Worm (Caenorhabditis elegans): ENCODE data around the gene dhhc-13.

Gene dhhc-13

DNA sequence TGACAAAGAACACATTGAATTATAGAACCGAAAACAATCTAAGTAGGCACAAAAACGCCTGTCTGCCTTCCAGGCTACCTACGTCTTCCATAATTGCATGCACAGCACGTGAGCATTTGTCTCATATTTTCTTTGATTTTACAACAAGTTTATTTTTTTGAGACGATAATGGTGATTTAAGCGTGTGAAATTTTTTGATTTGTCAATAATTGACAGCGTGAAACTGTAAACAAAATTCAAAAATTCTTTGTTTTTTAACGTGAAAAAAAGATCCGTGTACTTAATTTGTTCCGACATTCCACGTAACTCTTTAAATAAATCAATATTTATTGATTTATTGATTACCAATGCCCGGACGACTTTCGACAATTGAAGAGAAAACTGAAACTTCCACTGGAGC is at the start of gene dhhc-13:
Gene dhhc-13 (plus strand): TSS at position 301 of the 400 bp plus-strand sequence.
- TF ChIP-seq flt-1 (GFP tag; IDR thresholded peaks at IDR 0.05), result no peak
- no peak for TF ChIP-seq cog-1 (tag; optimal IDR thresholded peaks at IDR 0.05)
- no peak for TF ChIP-seq med-1 (GFP tag; optimal IDR thresholded peaks at IDR 0.05; ENCODE audit: insufficient read depth)
- no peak for TF ChIP-seq ztf-23 (GFP tag; IDR thresholded peaks at IDR 0.05)
- TF ChIP-seq tab-1 (GFP tag; IDR thresholded peaks at IDR 0.05), result no peak
- TF ChIP-seq ztf-29 (GFP tag; IDR thresholded peaks at IDR 0.05), result no peak
- no peak for TF ChIP-seq T22C8.4 (GFP tag; IDR thresholded peaks at IDR 0.05)
- TF ChIP-seq ref-1 (GFP tag; conservative IDR thresholded peaks at IDR 0.05), result no peak
- no peak for TF ChIP-seq klf-2 (GFP tag; conservative IDR thresholded peaks at IDR 0.05)

DNA sequence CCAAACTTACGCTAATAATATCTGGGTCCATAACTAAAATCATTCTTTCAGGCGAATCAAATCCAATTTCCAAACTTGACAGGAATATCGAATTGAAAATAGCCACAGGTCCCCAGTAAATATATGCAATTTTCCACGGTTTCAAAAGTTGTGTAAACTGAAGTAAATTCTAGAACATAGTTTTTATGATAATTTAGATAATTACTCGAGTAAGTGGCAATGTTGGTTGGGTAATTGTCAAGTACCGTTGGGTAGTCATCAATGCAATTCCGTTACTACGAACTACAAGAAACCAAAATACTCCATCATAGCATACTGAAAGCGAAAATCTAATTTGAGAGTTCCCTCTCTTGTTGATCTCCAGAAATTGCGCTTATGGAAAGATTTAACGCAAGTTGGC is 47.8 kb upstream of the dhhc-13 start:
- TF ChIP-seq ztf-29 (GFP tag; IDR thresholded peaks at IDR 0.05) (no peak), ztf-23 (GFP tag; IDR thresholded peaks at IDR 0.05) (no peak), flt-1 (GFP tag; IDR thresholded peaks at IDR 0.05) (no peak), cog-1 (tag; optimal IDR thresholded peaks at IDR 0.05) (no peak), ref-1 (GFP tag; conservative IDR thresholded peaks at IDR 0.05) (no peak), T22C8.4 (GFP tag; IDR thresholded peaks at IDR 0.05) (no peak), klf-2 (GFP tag; conservative IDR thresholded peaks at IDR 0.05) (no peak), tab-1 (GFP tag; IDR thresholded peaks at IDR 0.05) (no peak), med-1 (GFP tag; optimal IDR thresholded peaks at IDR 0.05; ENCODE audit: insufficient read depth) (no peak)

DNA sequence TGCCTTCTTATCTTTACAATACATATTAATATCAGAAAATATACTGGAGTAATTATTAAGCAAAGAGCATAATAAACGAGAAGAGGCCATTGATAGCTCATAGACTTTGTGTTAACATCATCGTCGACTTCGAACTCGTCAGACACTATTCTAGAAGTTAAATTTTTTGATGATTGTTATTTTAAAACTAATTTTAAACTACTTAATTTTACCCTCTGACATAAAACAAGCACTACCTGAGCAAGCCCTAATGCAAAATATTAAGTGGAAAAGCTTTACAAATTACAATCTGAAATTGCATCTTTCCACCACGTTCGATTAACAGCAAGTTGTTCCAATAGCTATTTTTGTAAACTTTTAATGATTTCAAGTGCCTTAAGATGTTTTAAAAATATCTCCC is 47.1 kb upstream of the dhhc-13 start, which contains the start of gene srv-17:
Gene srv-17 (minus strand): TSS at position 101 of the 400 bp plus-strand sequence.
- TF ChIP-seq ztf-29 (GFP tag; IDR thresholded peaks at IDR 0.05) (no peak), med-1 (GFP tag; optimal IDR thresholded peaks at IDR 0.05; ENCODE audit: insufficient read depth) (no peak), T22C8.4 (GFP tag; IDR thresholded peaks at IDR 0.05) (no peak), cog-1 (tag; optimal IDR thresholded peaks at IDR 0.05) (no peak), ztf-23 (GFP tag; IDR thresholded peaks at IDR 0.05) (no peak), tab-1 (GFP tag; IDR thresholded peaks at IDR 0.05) (no peak)

DNA sequence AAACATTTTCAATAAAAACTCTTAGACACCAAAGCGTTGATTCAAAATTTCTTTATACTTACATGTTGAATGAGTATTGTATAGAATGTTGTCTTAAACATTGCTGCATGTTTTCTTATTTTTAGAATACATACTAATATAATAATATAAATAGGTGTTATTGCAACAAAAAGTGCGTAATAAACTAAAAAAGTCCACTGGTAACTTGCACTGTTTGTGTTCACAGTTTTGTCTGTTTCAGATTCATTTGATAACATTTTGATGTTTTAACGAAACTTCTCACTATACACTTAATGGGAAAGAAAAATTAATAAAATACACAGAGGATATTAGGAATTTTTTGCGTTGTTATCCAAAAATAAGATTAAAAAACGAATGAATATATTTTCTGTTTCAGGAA is 43.3 kb upstream of the dhhc-13 start, which contains the start of gene srv-19:
Gene srv-19 (minus strand): TSS at position 101 of the 400 bp plus-strand sequence.
- TF ChIP-seq T22C8.4 (GFP tag; IDR thresholded peaks at IDR 0.05) (no peak), ztf-29 (GFP tag; IDR thresholded peaks at IDR 0.05) (no peak), flt-1 (GFP tag; IDR thresholded peaks at IDR 0.05) (no peak), ref-1 (GFP tag; conservative IDR thresholded peaks at IDR 0.05) (no peak), ztf-23 (GFP tag; IDR thresholded peaks at IDR 0.05) (no peak), cog-1 (tag; optimal IDR thresholded peaks at IDR 0.05) (no peak)

DNA sequence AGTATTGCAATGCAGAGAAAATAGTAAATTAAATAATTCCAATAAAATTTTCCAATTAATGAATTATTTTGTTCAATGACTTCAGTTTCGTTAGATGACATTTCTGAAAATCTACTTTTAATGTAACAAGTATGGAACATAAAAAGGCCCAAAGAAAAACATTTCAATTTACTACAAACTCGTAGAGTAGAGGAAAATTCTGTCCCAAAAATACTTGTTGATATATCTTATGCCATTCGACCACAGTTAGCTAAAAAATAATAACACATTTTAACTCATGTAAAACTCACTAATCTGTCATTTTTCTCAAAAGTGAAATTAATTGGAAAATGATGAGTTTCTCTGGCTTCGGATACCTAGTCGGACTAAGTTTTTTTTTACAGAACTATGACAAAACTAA is 39.9 kb upstream of the dhhc-13 start, which contains the start of gene srv-21:
Gene srv-21 (minus strand): TSS at position 101 of the 400 bp plus-strand sequence.
- TF ChIP-seq cog-1 (tag; optimal IDR thresholded peaks at IDR 0.05) (no peak), ztf-29 (GFP tag; IDR thresholded peaks at IDR 0.05) (no peak), ref-1 (GFP tag; conservative IDR thresholded peaks at IDR 0.05) (no peak), ztf-23 (GFP tag; IDR thresholded peaks at IDR 0.05) (no peak), T22C8.4 (GFP tag; IDR thresholded peaks at IDR 0.05) (no peak), tab-1 (GFP tag; IDR thresholded peaks at IDR 0.05) (no peak), klf-2 (GFP tag; conservative IDR thresholded peaks at IDR 0.05) (no peak), flt-1 (GFP tag; IDR thresholded peaks at IDR 0.05) (no peak), med-1 (GFP tag; optimal IDR thresholded peaks at IDR 0.05; ENCODE audit: insufficient read depth) (no peak)

DNA sequence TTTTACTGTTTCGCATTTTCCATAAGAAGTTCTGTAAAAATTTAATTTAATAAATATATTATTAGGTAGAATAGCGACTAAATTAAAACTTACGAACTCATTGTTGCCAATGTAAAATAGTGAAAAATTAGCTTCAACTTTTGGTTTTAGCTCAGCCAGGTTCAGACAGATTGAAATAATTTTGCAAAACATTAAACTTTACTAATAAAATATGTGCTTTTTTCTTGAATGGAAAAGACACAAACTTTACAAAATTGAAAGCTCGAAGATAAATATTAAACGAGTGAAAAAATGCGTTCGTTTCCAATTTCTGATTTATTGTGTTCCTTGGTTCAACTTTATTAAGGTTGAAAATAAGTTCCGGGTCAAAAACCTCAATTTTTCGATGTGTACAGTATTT is 37.3 kb upstream of the dhhc-13 start, which contains the start of gene srv-22:
Gene srv-22 (minus strand): TSS at position 101 of the 400 bp plus-strand sequence.
- TF ChIP-seq tab-1 (GFP tag; IDR thresholded peaks at IDR 0.05) (no peak), klf-2 (GFP tag; conservative IDR thresholded peaks at IDR 0.05) (no peak), ztf-23 (GFP tag; IDR thresholded peaks at IDR 0.05) (no peak), cog-1 (tag; optimal IDR thresholded peaks at IDR 0.05) (no peak), med-1 (GFP tag; optimal IDR thresholded peaks at IDR 0.05; ENCODE audit: insufficient read depth) (no peak), T22C8.4 (GFP tag; IDR thresholded peaks at IDR 0.05) (no peak), flt-1 (GFP tag; IDR thresholded peaks at IDR 0.05) (no peak), ztf-29 (GFP tag; IDR thresholded peaks at IDR 0.05) (no peak), ref-1 (GFP tag; conservative IDR thresholded peaks at IDR 0.05) (no peak)

DNA sequence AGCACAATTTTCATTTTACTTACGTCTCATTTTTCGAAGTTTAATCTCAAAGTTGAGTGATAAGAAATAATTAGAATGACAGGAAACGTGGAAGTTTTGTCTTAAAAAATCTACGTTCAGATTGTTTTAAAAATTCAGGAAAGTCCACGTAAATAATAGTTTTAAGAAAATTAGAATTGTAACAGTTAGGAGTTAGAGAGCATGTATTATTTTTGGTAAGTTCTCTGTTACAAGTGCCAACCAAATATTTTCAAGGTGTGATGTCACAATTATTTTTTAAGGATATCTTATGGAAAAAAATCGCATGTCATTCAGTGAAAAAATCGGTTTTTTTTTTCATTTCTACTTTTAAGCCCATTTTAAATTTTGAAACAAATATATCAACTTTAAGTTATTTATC is 32.6 kb upstream of the dhhc-13 start, which contains the start of gene H04M03.11:
Gene H04M03.11 (minus strand): TSS at position 101 of the 400 bp plus-strand sequence.
- TF ChIP-seq cog-1 (tag; optimal IDR thresholded peaks at IDR 0.05), result no peak
- TF ChIP-seq ztf-29 (GFP tag; IDR thresholded peaks at IDR 0.05), result no peak
- TF ChIP-seq ref-1 (GFP tag; conservative IDR thresholded peaks at IDR 0.05), result no peak
- TF ChIP-seq med-1 (GFP tag; optimal IDR thresholded peaks at IDR 0.05; ENCODE audit: insufficient read depth), result no peak
- no peak for TF ChIP-seq flt-1 (GFP tag; IDR thresholded peaks at IDR 0.05)
- no peak for TF ChIP-seq tab-1 (GFP tag; IDR thresholded peaks at IDR 0.05)
- no peak for TF ChIP-seq klf-2 (GFP tag; conservative IDR thresholded peaks at IDR 0.05)
- no peak for TF ChIP-seq T22C8.4 (GFP tag; IDR thresholded peaks at IDR 0.05)

DNA sequence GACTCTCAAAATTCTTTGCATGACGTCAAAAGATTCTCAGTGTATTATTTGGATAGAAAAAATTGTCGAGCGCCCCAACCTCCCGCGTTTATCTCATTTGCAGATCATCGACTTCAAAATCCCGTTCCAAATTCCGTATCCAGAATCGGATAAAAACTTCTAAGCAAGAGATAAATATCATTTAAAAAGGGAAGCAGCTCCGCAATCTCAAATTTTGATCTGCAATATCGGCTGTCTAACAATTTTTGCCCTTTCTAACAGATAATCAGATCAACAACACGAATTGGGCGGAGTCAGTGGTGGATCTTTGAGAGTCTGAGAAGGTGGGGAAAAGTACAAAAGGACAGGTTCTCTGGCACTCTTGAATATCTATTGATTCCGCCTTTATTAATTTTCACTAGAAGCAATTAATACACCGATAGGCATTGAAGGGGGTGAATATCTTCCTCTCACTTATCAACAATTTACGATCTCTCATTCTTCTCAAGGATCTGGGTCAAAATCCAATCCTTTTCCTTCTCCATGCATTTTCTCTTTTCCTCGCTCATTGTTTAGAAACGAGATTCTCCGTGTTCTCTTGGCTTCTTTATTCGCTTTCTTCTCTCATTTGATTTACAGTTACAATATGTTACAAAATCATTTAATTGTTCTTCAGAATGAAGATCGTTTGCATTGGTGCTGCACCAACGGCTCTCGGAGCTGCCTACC is 31.8 kb upstream of the dhhc-13 start, which contains the start of gene glf-1:
Gene glf-1 (plus strand): TSS at position 656 of the 708 bp plus-strand sequence.
- no peak for TF ChIP-seq klf-2 (GFP tag; conservative IDR thresholded peaks at IDR 0.05)
- no peak for TF ChIP-seq cog-1 (tag; optimal IDR thresholded peaks at IDR 0.05)
- no peak for TF ChIP-seq ref-1 (GFP tag; conservative IDR thresholded peaks at IDR 0.05)
- no peak for TF ChIP-seq ztf-29 (GFP tag; IDR thresholded peaks at IDR 0.05)
- TF ChIP-seq tab-1 (GFP tag; IDR thresholded peaks at IDR 0.05), result no peak
- no peak for TF ChIP-seq med-1 (GFP tag; optimal IDR thresholded peaks at IDR 0.05; ENCODE audit: insufficient read depth)
- TF ChIP-seq T22C8.4 (GFP tag; IDR thresholded peaks at IDR 0.05), result no peak
- TF ChIP-seq flt-1 (GFP tag; IDR thresholded peaks at IDR 0.05), result no peak
- TF ChIP-seq ztf-23 (GFP tag; IDR thresholded peaks at IDR 0.05), result no peak

DNA sequence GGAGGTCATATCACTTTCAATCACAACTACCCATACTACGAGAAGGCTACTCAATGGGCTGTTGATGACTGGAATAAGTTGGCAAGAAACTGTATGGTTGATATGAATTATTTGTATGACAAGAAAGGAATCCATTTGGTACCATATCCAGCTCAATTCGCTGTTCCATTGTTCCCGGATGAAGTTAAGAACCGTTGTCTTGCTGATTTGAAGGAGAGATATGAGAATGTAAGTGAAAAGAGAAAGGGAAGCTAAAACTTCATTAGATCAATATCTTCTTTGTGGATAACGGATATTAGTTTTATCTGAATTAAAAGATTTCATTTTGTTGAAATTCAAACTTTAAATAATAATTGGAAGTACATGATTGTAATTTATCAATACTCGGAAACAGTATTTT is 30.5 kb upstream of the dhhc-13 start:
- TF ChIP-seq med-1 (GFP tag; optimal IDR thresholded peaks at IDR 0.05; ENCODE audit: insufficient read depth) (no peak), klf-2 (GFP tag; conservative IDR thresholded peaks at IDR 0.05) (no peak), T22C8.4 (GFP tag; IDR thresholded peaks at IDR 0.05) (no peak), ztf-23 (GFP tag; IDR thresholded peaks at IDR 0.05) (no peak), flt-1 (GFP tag; IDR thresholded peaks at IDR 0.05) (no peak), tab-1 (GFP tag; IDR thresholded peaks at IDR 0.05) (no peak), cog-1 (tag; optimal IDR thresholded peaks at IDR 0.05) (no peak), ztf-29 (GFP tag; IDR thresholded peaks at IDR 0.05) (no peak), ref-1 (GFP tag; conservative IDR thresholded peaks at IDR 0.05) (no peak)
